In the genomic region with DNA sequence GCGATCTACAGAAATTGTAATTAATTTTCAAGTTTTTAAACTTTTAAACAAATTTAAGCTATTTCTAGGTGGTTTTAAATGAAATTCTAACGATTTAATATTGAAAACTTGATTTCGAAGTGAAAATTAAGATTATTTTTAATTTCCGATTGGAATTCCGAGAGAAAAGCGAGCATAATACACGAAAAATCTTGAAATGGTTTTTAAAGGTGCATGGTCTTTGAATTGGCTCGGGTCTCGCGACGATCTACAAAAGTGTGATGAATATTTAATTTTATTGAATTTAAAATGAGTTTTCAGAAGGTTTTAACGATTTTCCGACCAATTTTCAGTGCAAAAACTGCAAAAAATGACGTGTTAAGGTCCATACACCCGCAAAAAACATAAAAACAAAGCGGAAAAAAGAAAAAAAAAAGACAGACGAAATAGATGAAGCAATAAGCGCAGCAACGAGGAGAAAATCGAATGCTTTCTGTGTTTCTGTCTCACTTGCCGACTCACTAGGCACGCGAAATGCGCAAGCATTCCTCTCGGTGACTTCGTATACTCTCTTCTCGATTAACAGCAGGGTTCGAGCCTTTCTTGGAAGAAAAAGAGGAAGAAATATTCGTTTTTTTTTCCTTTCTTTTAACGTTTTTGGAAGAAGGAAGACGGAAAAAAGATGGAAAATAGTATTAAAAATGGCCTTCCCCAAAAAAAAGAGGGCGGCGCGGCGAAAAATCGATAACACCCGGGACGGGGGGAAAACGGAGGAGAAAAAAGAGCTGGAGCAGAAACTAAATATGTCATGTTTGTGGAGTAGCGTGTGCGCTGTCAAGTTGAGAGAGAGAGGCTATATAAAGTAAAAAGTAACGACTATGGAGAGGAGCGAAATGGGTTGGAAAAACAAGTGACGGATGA, we compare ENCODE assay signal across 4 worm cellular contexts.
TF ChIP-seq lines count a peak whose summit lies in the region.

No protein-coding gene starts in this region.

TF ChIP-seq in whole organism, L2 larva, 48 proteins besides CTCF, POLR2A, EP300 and RAD21 (continues in another document):
- TF ChIP-seq peb-1 (tag; optimal IDR thresholded peaks at IDR 0.05; lab: Kevin White, UChicago) = no peak
- TF ChIP-seq F13H6.1 (tag; optimal IDR thresholded peaks at IDR 0.05; lab: Kevin White, UChicago) = peak; percentile 3
- TF ChIP-seq nhr-129 (tag; optimal IDR thresholded peaks at IDR 0.05; lab: Kevin White, UChicago) = peak; percentile 89
- no peak for TF ChIP-seq ceh-16 (tag; optimal IDR thresholded peaks at IDR 0.05; lab: Kevin White, UChicago)
- peak; percentile 76 for TF ChIP-seq crh-2 (tag; optimal IDR thresholded peaks at IDR 0.05; lab: Kevin White, UChicago)
- no peak for TF ChIP-seq mab-5 (tag; optimal IDR thresholded peaks at IDR 0.05; lab: Kevin White, UChicago)
- TF ChIP-seq lsy-2 (tag; optimal IDR thresholded peaks at IDR 0.05; lab: Kevin White, UChicago) = peak; percentile 47 to 82
- peak; percentile 6 for TF ChIP-seq ama-1 (optimal IDR thresholded peaks at IDR 0.05; lab: Kevin White, UChicago)
- TF ChIP-seq fos-1 (tag; optimal IDR thresholded peaks at IDR 0.05; lab: Kevin White, UChicago) = peak; percentile 79
- peak; percentile 88 for TF ChIP-seq unc-55 (GFP tag; optimal IDR thresholded peaks at IDR 0.05; lab: Kevin White, UChicago)
- no peak for TF ChIP-seq aly-2 (tag; optimal IDR thresholded peaks at IDR 0.05; lab: Kevin White, UChicago)
- TF ChIP-seq Y55F3AM.14 (GFP tag; optimal IDR thresholded peaks at IDR 0.05; lab: Kevin White, UChicago) = peak; percentile 75
- peak; percentile 88 for TF ChIP-seq zag-1 (tag; optimal IDR thresholded peaks at IDR 0.05; lab: Kevin White, UChicago)
- peak; percentile 73 for TF ChIP-seq lin-13 (GFP tag; optimal IDR thresholded peaks at IDR 0.05; lab: Kevin White, UChicago)
- TF ChIP-seq sma-9 (GFP tag; optimal IDR thresholded peaks at IDR 0.05; lab: Kevin White, UChicago) = no peak
- no peak for TF ChIP-seq sma-9 (tag; optimal IDR thresholded peaks at IDR 0.05; lab: Kevin White, UChicago)
- peak in 1 of 2 experiments; percentile 5 for TF ChIP-seq mdl-1 (tag; optimal IDR thresholded peaks at IDR 0.05; lab: Kevin White, UChicago)
- TF ChIP-seq egl-27 (tag; optimal IDR thresholded peaks at IDR 0.05; lab: Kevin White, UChicago) = peak; percentile 7
- no peak for TF ChIP-seq ztf-1 (GFP tag; conservative IDR thresholded peaks at IDR 0.05; lab: Robert Waterston, UW)
- peak; percentile 30 for TF ChIP-seq gmeb-1 (tag; optimal IDR thresholded peaks at IDR 0.05; lab: Kevin White, UChicago)

TF ChIP-seq in whole organism, L4 larva, 104 proteins besides CTCF, POLR2A, EP300 and RAD21 (continues in another document):
- no peak for TF ChIP-seq Y75B8A.6 (GFP tag; IDR thresholded peaks at IDR 0.05; lab: Robert Waterston, UW)
- no peak for TF ChIP-seq gei-8 (GFP tag; optimal IDR thresholded peaks at IDR 0.05; lab: Kevin White, UChicago)
- TF ChIP-seq saeg-2 (GFP tag; IDR thresholded peaks at IDR 0.05; lab: Robert Waterston, UW) = no peak
- TF ChIP-seq daf-19 (GFP tag; conservative IDR thresholded peaks at IDR 0.05; lab: Robert Waterston, UW) = no peak
- TF ChIP-seq spr-1 (tag; optimal IDR thresholded peaks at IDR 0.05; lab: Kevin White, UChicago) = peak; percentile 6
- peak; percentile 8 for TF ChIP-seq ces-1 (GFP tag; optimal IDR thresholded peaks at IDR 0.05; lab: Kevin White, UChicago)
- no peak for TF ChIP-seq jun-1 (tag; optimal IDR thresholded peaks at IDR 0.05; lab: Kevin White, UChicago)
- no peak for TF ChIP-seq F49E8.2 (tag; optimal IDR thresholded peaks at IDR 0.05; lab: Kevin White, UChicago; ENCODE audit: borderline replicate concordance)
- TF ChIP-seq zfp-3 (GFP tag; conservative IDR thresholded peaks at IDR 0.05; lab: Robert Waterston, UW) = no peak
- no peak for TF ChIP-seq F44E2.7 (GFP tag; IDR thresholded peaks at IDR 0.05; lab: Robert Waterston, UW)
- no peak for TF ChIP-seq zag-1 (tag; optimal IDR thresholded peaks at IDR 0.05; lab: Kevin White, UChicago)
- peak; percentile 39 for TF ChIP-seq mes-2 (tag; optimal IDR thresholded peaks at IDR 0.05; lab: Kevin White, UChicago; ENCODE audit: poor library complexity, severe bottlenecking)
- no peak for TF ChIP-seq lin-39 (tag; optimal IDR thresholded peaks at IDR 0.05; lab: Kevin White, UChicago)
- TF ChIP-seq mxl-3 (GFP tag; optimal IDR thresholded peaks at IDR 0.05; lab: Kevin White, UChicago) = no peak
- no peak for TF ChIP-seq dmd-9 (GFP tag; IDR thresholded peaks at IDR 0.05; lab: Robert Waterston, UW)
- no peak for TF ChIP-seq unc-130 (GFP tag; optimal IDR thresholded peaks at IDR 0.05; lab: Kevin White, UChicago)
- peak; percentile 75 for TF ChIP-seq rbr-2 (tag; optimal IDR thresholded peaks at IDR 0.05; lab: Kevin White, UChicago)
- TF ChIP-seq ceh-28 (tag; optimal IDR thresholded peaks at IDR 0.05; lab: Kevin White, UChicago) = peak; percentile 67
- TF ChIP-seq daf-8 (GFP tag; IDR thresholded peaks at IDR 0.05; lab: Robert Waterston, UW) = no peak
- peak in 1 of 2 experiments; percentile 69 for TF ChIP-seq mdl-1 (tag; optimal IDR thresholded peaks at IDR 0.05; lab: Kevin White, UChicago)
- no peak for TF ChIP-seq php-3 (GFP tag; IDR thresholded peaks at IDR 0.05; lab: Robert Waterston, UW)

TF ChIP-seq in whole organism, late embryonic, 69 proteins besides CTCF, POLR2A, EP300 and RAD21:
- TF ChIP-seq tbx-2 (tag; optimal IDR thresholded peaks at IDR 0.05; lab: Kevin White, UChicago) (peak; percentile 49), dmd-4 (tag; optimal IDR thresholded peaks at IDR 0.05; lab: Kevin White, UChicago; ENCODE audit: borderline replicate concordance) (no peak), unc-42 (tag; optimal IDR thresholded peaks at IDR 0.05; lab: Kevin White, UChicago) (peak; percentile 54), elt-2 (tag; optimal IDR thresholded peaks at IDR 0.05; lab: Kevin White, UChicago) (no peak), K02D7.2 (tag; optimal IDR thresholded peaks at IDR 0.05; lab: Kevin White, UChicago) (no peak), unc-3 (GFP tag; conservative IDR thresholded peaks at IDR 0.05; lab: Robert Waterston, UW) (no peak), unc-3 (tag; optimal IDR thresholded peaks at IDR 0.05; lab: Kevin White, UChicago) (peak; percentile 29), C08G9.2 (tag; optimal IDR thresholded peaks at IDR 0.05; lab: Kevin White, UChicago) (no peak), dve-1 (tag; optimal IDR thresholded peaks at IDR 0.05; lab: Kevin White, UChicago) (no peak), ceh-31 (tag; optimal IDR thresholded peaks at IDR 0.05; lab: Kevin White, UChicago) (peak; percentile 69), hlh-15 (tag; optimal IDR thresholded peaks at IDR 0.05; lab: Kevin White, UChicago) (no peak), ceh-18 (tag; optimal IDR thresholded peaks at IDR 0.05; lab: Kevin White, UChicago) (peak; percentile 34), ceh-48 (tag; optimal IDR thresholded peaks at IDR 0.05; lab: Kevin White, UChicago) (peak; percentile 45), pha-2 (tag; optimal IDR thresholded peaks at IDR 0.05; lab: Kevin White, UChicago) (no peak), nfya-1 (tag; optimal IDR thresholded peaks at IDR 0.05; lab: Kevin White, UChicago) (peak; percentile 57), lin-11 (tag; optimal IDR thresholded peaks at IDR 0.05; lab: Kevin White, UChicago) (peak; percentile 20), hlh-30 (tag; optimal IDR thresholded peaks at IDR 0.05; lab: Kevin White, UChicago; ENCODE audit: insufficient read depth) (no peak), gmeb-2 (tag; optimal IDR thresholded peaks at IDR 0.05; lab: Kevin White, UChicago) (peak; percentile 12), ceh-19 (GFP tag; optimal IDR thresholded peaks at IDR 0.05; lab: Kevin White, UChicago) (peak; percentile 43), madf-2 (tag; optimal IDR thresholded peaks at IDR 0.05; lab: Kevin White, UChicago) (peak; percentile 46)

TF ChIP-seq in whole organism, mixed stage, embryonic, 35 proteins besides CTCF, POLR2A, EP300 and RAD21 (continues in another document):
- TF ChIP-seq flh-1 (GFP tag; optimal IDR thresholded peaks at IDR 0.05; lab: Kevin White, UChicago) (no peak), sem-2 (GFP tag; optimal IDR thresholded peaks at IDR 0.05; lab: Kevin White, UChicago) (no peak), unc-62 (GFP tag; optimal IDR thresholded peaks at IDR 0.05; lab: Kevin White, UChicago) (no peak), ceh-83 (GFP tag; optimal IDR thresholded peaks at IDR 0.05; lab: Kevin White, UChicago) (peak; percentile 38), lin-32 (GFP tag; optimal IDR thresholded peaks at IDR 0.05; lab: Kevin White, UChicago) (peak; percentile 2), elt-3 (tag; optimal IDR thresholded peaks at IDR 0.05; lab: Kevin White, UChicago) (no peak), M03D4.4 (tag; optimal IDR thresholded peaks at IDR 0.05; lab: Kevin White, UChicago) (peak; percentile 19), ztf-11 (tag; optimal IDR thresholded peaks at IDR 0.05; lab: Kevin White, UChicago) (no peak), lin-13 (tag; optimal IDR thresholded peaks at IDR 0.05; lab: Kevin White, UChicago) (peak; percentile 14), blmp-1 (tag; optimal IDR thresholded peaks at IDR 0.05; lab: Kevin White, UChicago) (no peak), pha-4 (tag; optimal IDR thresholded peaks at IDR 0.05; lab: Kevin White, UChicago) (no peak), nhr-237 (tag; optimal IDR thresholded peaks at IDR 0.05; lab: Kevin White, UChicago) (no peak), mls-2 (tag; optimal IDR thresholded peaks at IDR 0.05; lab: Kevin White, UChicago) (peak; percentile 41), ceh-39 (tag; optimal IDR thresholded peaks at IDR 0.05; lab: Kevin White, UChicago) (no peak), zip-8 (tag; optimal IDR thresholded peaks at IDR 0.05; lab: Kevin White, UChicago) (no peak), nhr-28 (tag; optimal IDR thresholded peaks at IDR 0.05; lab: Kevin White, UChicago) (no peak), nhr-76 (tag; optimal IDR thresholded peaks at IDR 0.05; lab: Kevin White, UChicago) (no peak), mab-5 (tag; optimal IDR thresholded peaks at IDR 0.05; lab: Kevin White, UChicago) (no peak), unc-39 (tag; optimal IDR thresholded peaks at IDR 0.05; lab: Kevin White, UChicago) (no peak), tbx-8 (GFP tag; optimal IDR thresholded peaks at IDR 0.05; lab: Kevin White, UChicago) (no peak), bed-3 (GFP tag; optimal IDR thresholded peaks at IDR 0.05; lab: Kevin White, UChicago) (no peak), drap-1 (GFP tag; optimal IDR thresholded peaks at IDR 0.05; lab: Kevin White, UChicago) (peak; percentile 38), ces-1 (GFP tag; optimal IDR thresholded peaks at IDR 0.05; lab: Kevin White, UChicago) (peak; percentile 49), ham-2 (GFP tag; optimal IDR thresholded peaks at IDR 0.05; lab: Kevin White, UChicago) (peak; percentile 69), cnd-1 (tag; optimal IDR thresholded peaks at IDR 0.05; lab: Kevin White, UChicago) (no peak), unc-120 (tag; optimal IDR thresholded peaks at IDR 0.05; lab: Kevin White, UChicago; ENCODE audit: poor library complexity, severe bottlenecking) (peak; percentile 48), nhr-2 (tag; optimal IDR thresholded peaks at IDR 0.05; lab: Kevin White, UChicago) (no peak), elt-1 (tag; optimal IDR thresholded peaks at IDR 0.05; lab: Kevin White, UChicago; ENCODE audit: borderline replicate concordance, insufficient read depth) (no peak), hlh-1 (tag; optimal IDR thresholded peaks at IDR 0.05; lab: Kevin White, UChicago) (peak; percentile 7)
